Fruit fly (Drosophila melanogaster) whole organism, adult: Measurements from ENCODE around the gene CG10353.

Experiments used
- CG12768 ChIP-seq: fragments of 200-800 bp; sonication (Bioruptor generic); optimal IDR thresholded peaks from 2 replicates; lab custom pipeline; 2017; ENCODE audit warnings: missing biosample characterization, missing genetic modification characterization, mild to moderate bottlenecking, moderate library complexity, missing genetic modification reagents
- cic ChIP-seq: fragments of 200-800 bp; sonication (Bioruptor generic); optimal IDR thresholded peaks from 2 replicates; lab custom pipeline; 2017; ENCODE audit warnings: missing biosample characterization, mild to moderate bottlenecking, missing genetic modification characterization, moderate library complexity

- TF ChIP-seq cic (GFP tag; lab: Kevin White, UChicago) = no peak
- TF ChIP-seq CG12768 (GFP tag; lab: Kevin White, UChicago) = no peak
Observed at dm6 chrX:11881686-11882085, 5.3 kb downstream of the CG10353 start.
